Fruit fly (Drosophila melanogaster) whole organism, adult: ENCODE measurements around the gene Gpdh1.

Experiments
- CG11617 ChIP-seq: fragments of 200-800 bp; sonication (Bioruptor generic); optimal IDR thresholded peaks from 2 replicates; lab custom pipeline; 2017; ENCODE audit warnings: mild to moderate bottlenecking, missing biosample characterization, missing genetic modification reagents, missing genetic modification characterization
- CG12768 ChIP-seq: fragments of 200-800 bp; sonication (Bioruptor generic); optimal IDR thresholded peaks from 2 replicates; lab custom pipeline; 2017; ENCODE audit warnings: missing biosample characterization, missing genetic modification characterization, mild to moderate bottlenecking, moderate library complexity, missing genetic modification reagents
- CG14711 ChIP-seq: fragments of 200-800 bp; sonication (Bioruptor generic); optimal IDR thresholded peaks from 2 replicates; lab custom pipeline; 2018; ENCODE audit warnings: missing biosample characterization, mild to moderate bottlenecking, missing genetic modification characterization, moderate library complexity
- CG1620 ChIP-seq: fragments of 200-800 bp; sonication (Bioruptor generic); optimal IDR thresholded peaks from 2 replicates; lab custom pipeline; 2016; ENCODE audit warnings: missing biosample characterization, missing genetic modification characterization
- CG33017 ChIP-seq: fragments of 200-800 bp; sonication (Bioruptor generic); optimal IDR thresholded peaks from 2 replicates; lab custom pipeline; 2018; ENCODE audit warnings: missing biosample characterization, mild to moderate bottlenecking, missing genetic modification characterization, moderate library complexity
- CG5204 ChIP-seq: fragments of 200-800 bp; sonication (Bioruptor generic); optimal IDR thresholded peaks from 2 replicates; lab custom pipeline; 2016; ENCODE audit warnings: missing biosample characterization, missing genetic modification characterization
- CG7045 ChIP-seq: fragments of 200-800 bp; sonication (Bioruptor generic); optimal IDR thresholded peaks from 2 replicates; lab custom pipeline; 2017; ENCODE audit warnings: missing biosample characterization, mild to moderate bottlenecking, missing genetic modification characterization
- CG7101 ChIP-seq: fragments of 200-800 bp; sonication (Bioruptor generic); optimal IDR thresholded peaks from 2 replicates; lab custom pipeline; 2018; ENCODE audit warnings: missing biosample characterization, mild to moderate bottlenecking, missing genetic modification characterization, moderate library complexity
- Clk ChIP-seq: fragments of 200-800 bp; sonication (Bioruptor generic); optimal IDR thresholded peaks from 2 replicates; lab custom pipeline; 2017; ENCODE audit warnings: missing biosample characterization, missing genetic modification characterization
- Crg-1 ChIP-seq: fragments of 200-800 bp; sonication (Bioruptor generic); optimal IDR thresholded peaks from 2 replicates; lab custom pipeline; 2016; ENCODE audit warnings: missing biosample characterization, missing genetic modification characterization
- Hr96 ChIP-seq: fragments of 200-800 bp; sonication (Bioruptor generic); optimal IDR thresholded peaks from 2 replicates; lab custom pipeline; 2016; ENCODE audit warnings: missing biosample characterization, missing genetic modification characterization
- Mnt ChIP-seq: fragments of 200-800 bp; sonication (Bioruptor generic); optimal IDR thresholded peaks from 2 replicates; lab custom pipeline; 2016; ENCODE audit warnings: missing biosample characterization, mild to moderate bottlenecking, missing genetic modification characterization
- bab1 ChIP-seq: fragments of 200-800 bp; sonication (Bioruptor generic); optimal IDR thresholded peaks from 3 replicates; lab custom pipeline; 2019; ENCODE audit warnings: missing biosample characterization, mild to moderate bottlenecking, missing genetic modification characterization, moderate library complexity
- cic ChIP-seq: fragments of 200-800 bp; sonication (Bioruptor generic); optimal IDR thresholded peaks from 2 replicates; lab custom pipeline; 2017; ENCODE audit warnings: missing biosample characterization, mild to moderate bottlenecking, missing genetic modification characterization, moderate library complexity
- cnc ChIP-seq, 2 experiments: fragments of >200 bp; optimal IDR thresholded peaks; 2 replicates each; lab custom pipeline; 2017
- kay ChIP-seq: fragments of 200-800 bp; sonication (Bioruptor generic); peaks from one replicate; lab custom pipeline; 2016; ENCODE audit warnings: missing biosample characterization, missing genetic modification characterization, borderline replicate concordance
- ovo ChIP-seq: fragments of 200-800 bp; sonication (Bioruptor generic); optimal IDR thresholded peaks from 2 replicates; lab custom pipeline; 2016; ENCODE audit warnings: missing biosample characterization, missing genetic modification characterization
- pad ChIP-seq: fragments of 200-800 bp; sonication (Bioruptor generic); optimal IDR thresholded peaks from 3 replicates; lab custom pipeline; 2017; ENCODE audit warnings: missing biosample characterization, missing genetic modification characterization, mild to moderate bottlenecking, moderate library complexity, missing genetic modification reagents
- tj ChIP-seq: fragments of 200-800 bp; sonication (Bioruptor generic); optimal IDR thresholded peaks from 3 replicates; lab custom pipeline; 2017; ENCODE audit warnings: missing biosample characterization, mild to moderate bottlenecking, missing genetic modification characterization, moderate library complexity
- toe ChIP-seq: fragments of 200-800 bp; sonication (Bioruptor generic); optimal IDR thresholded peaks from 2 replicates; lab custom pipeline; 2016; ENCODE audit warnings: missing biosample characterization, missing genetic modification characterization

The Gpdh1 gene

DNA sequence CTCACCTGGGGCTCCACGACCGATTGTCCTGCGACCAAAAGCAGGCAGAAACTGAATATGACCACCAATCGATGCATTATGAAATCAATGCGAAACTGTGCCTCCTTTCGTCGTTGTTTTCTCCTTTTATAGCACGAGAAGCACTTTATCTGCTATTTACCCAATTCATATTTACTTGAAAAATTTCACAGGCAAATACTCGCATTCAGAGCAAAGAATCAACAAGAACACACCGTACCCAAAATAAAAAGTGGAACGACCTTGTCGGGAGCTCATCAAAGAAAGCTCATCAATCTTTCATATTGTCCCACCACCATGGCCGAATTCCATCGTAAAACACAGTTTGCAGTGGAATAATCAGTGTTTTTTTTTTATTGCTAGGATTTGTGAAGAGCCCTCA is 38.9 kb upstream of the Gpdh1 start, which contains the start of gene CG9021:
Gene CG9021 (minus strand): TSS at position 105 of the 400 bp plus-strand sequence.
- TF ChIP-seq bab1 (no peak), Mnt (GFP tag; lab: Kevin White, UChicago) (no peak), CG7101 (tag; lab: Kevin White, UChicago) (no peak), tj (no peak), CG5204 (no peak), CG1620 (GFP tag; lab: Kevin White, UChicago) (no peak), ovo (GFP tag; lab: Kevin White, UChicago) (no peak), cnc (optimal IDR thresholded peaks at IDR 0.05; lab: Kevin White, UChicago) (no peak), CG7045 (no peak), CG14711 (tag; lab: Kevin White, UChicago) (no peak), kay (no peak), cic (no peak), CG12768 (GFP tag; lab: Kevin White, UChicago) (no peak), Crg-1 (GFP tag; lab: Kevin White, UChicago) (no peak), Clk (GFP tag; lab: Kevin White, UChicago) (no peak), toe (no peak)

- TF ChIP-seq cic = peak; percentile 97
- TF ChIP-seq Clk (GFP tag; lab: Kevin White, UChicago) = no peak
- TF ChIP-seq CG1620 (GFP tag; lab: Kevin White, UChicago) = peak; percentile 58
- peak; percentile 56 for TF ChIP-seq Hr96
- TF ChIP-seq CG5204 = peak; percentile 14
- peak; percentile 27 for TF ChIP-seq CG14711 (tag; lab: Kevin White, UChicago)
- TF ChIP-seq CG11617 = no peak
- TF ChIP-seq CG33017 (tag; lab: Kevin White, UChicago) = no peak
- TF ChIP-seq ovo (GFP tag; lab: Kevin White, UChicago) = peak; percentile 82
- TF ChIP-seq bab1 = peak; percentile 55
- peak; percentile 9 for TF ChIP-seq toe
- TF ChIP-seq Crg-1 (GFP tag; lab: Kevin White, UChicago) = peak; percentile 52
- TF ChIP-seq CG7045 = peak; percentile 18
- peak; percentile 47 for TF ChIP-seq CG7101 (tag; lab: Kevin White, UChicago)
- no peak for TF ChIP-seq cnc (optimal IDR thresholded peaks at IDR 0.05; lab: Kevin White, UChicago)
- no peak for TF ChIP-seq Mnt (GFP tag; lab: Kevin White, UChicago)
- TF ChIP-seq CG12768 (GFP tag; lab: Kevin White, UChicago) = peak; percentile 40
- peak; percentile 71 for TF ChIP-seq kay
- TF ChIP-seq tj = peak; percentile 84
- peak; percentile 57 for TF ChIP-seq pad (GFP tag; lab: Kevin White, UChicago)
These were observed 36.3 kb upstream of the Gpdh1 start, which contains the start of gene bchs for dm6 chr2L:5906893-5907850. Gene bchs, plus strand, starts transcription at chr2L:5907169.

dm6 chr2L:5910189-5910588 is 33.3 kb upstream of the Gpdh1 start, which contains the start of gene CG14000:
Gene CG14000, minus strand, starts transcription at chr2L:5910289.
- TF ChIP-seq ovo (GFP tag; lab: Kevin White, UChicago) (no peak), Mnt (GFP tag; lab: Kevin White, UChicago) (no peak), CG1620 (GFP tag; lab: Kevin White, UChicago) (no peak), Crg-1 (GFP tag; lab: Kevin White, UChicago) (no peak), CG14711 (tag; lab: Kevin White, UChicago) (no peak), cic (no peak), cnc (optimal IDR thresholded peaks at IDR 0.05; lab: Kevin White, UChicago) (no peak), toe (no peak)

dm6 chr2L:5923603-5924138 is 19.8 kb upstream of the Gpdh1 start, which contains the start of gene CG9016:
Gene CG9016, minus strand, starts transcription at chr2L:5923653.
- TF ChIP-seq CG7101 (tag; lab: Kevin White, UChicago) (no peak), CG14711 (tag; lab: Kevin White, UChicago) (no peak), cnc (optimal IDR thresholded peaks at IDR 0.05; lab: Kevin White, UChicago) (no peak), pad (GFP tag; lab: Kevin White, UChicago) (no peak), CG12768 (GFP tag; lab: Kevin White, UChicago) (no peak), kay (no peak), Hr96 (no peak), tj (no peak), Crg-1 (GFP tag; lab: Kevin White, UChicago) (no peak), CG7045 (no peak), toe (no peak), ovo (GFP tag; lab: Kevin White, UChicago) (no peak), CG1620 (GFP tag; lab: Kevin White, UChicago) (no peak), bab1 (no peak), CG33017 (tag; lab: Kevin White, UChicago) (no peak)

dm6 chr2L:5925164-5925563 is 18.3 kb upstream of the Gpdh1 start:
- TF ChIP-seq ovo (GFP tag; lab: Kevin White, UChicago) = no peak
- TF ChIP-seq Mnt (GFP tag; lab: Kevin White, UChicago) = no peak
- TF ChIP-seq CG7045 = no peak
- TF ChIP-seq pad (GFP tag; lab: Kevin White, UChicago) = no peak
- no peak for TF ChIP-seq Clk (GFP tag; lab: Kevin White, UChicago)
- TF ChIP-seq CG33017 (tag; lab: Kevin White, UChicago) = no peak
- TF ChIP-seq toe = no peak
- TF ChIP-seq cnc (optimal IDR thresholded peaks at IDR 0.05; lab: Kevin White, UChicago) = no peak
- TF ChIP-seq CG1620 (GFP tag; lab: Kevin White, UChicago) = no peak
- TF ChIP-seq CG14711 (tag; lab: Kevin White, UChicago) = no peak
- TF ChIP-seq tj = no peak
- TF ChIP-seq bab1 = no peak
- TF ChIP-seq Hr96 = no peak
- no peak for TF ChIP-seq CG11617
- no peak for TF ChIP-seq kay
- no peak for TF ChIP-seq CG12768 (GFP tag; lab: Kevin White, UChicago)
